Fruit fly (Drosophila melanogaster): ENCODE results near the gene Sirt2.

The Sirt2 gene

dm6 chr3R:20327572-20328483 lies at the start of gene Sirt2, which contains the start of gene CG4360 (continued):
- no peak; the same call in 1 of the 3 replicates for TF ChIP-seq CG17361 (GFP tag; IDR thresholded peaks at IDR 0.05)
- no peak for TF ChIP-seq dmrt99B (tag; optimal IDR thresholded peaks at IDR 0.05)
- peak; percentile 59 for TF ChIP-seq hbn (GFP tag; IDR thresholded peaks at IDR 0.05; ENCODE audit: partially characterized antibody)
- peak; percentile 96 for TF ChIP-seq CG17385 (GFP tag; optimal IDR thresholded peaks at IDR 0.05)
- peak; percentile 69 for TF ChIP-seq Adf1 (GFP tag; IDR thresholded peaks at IDR 0.05)
- no peak for TF ChIP-seq CG12769 (tag; optimal IDR thresholded peaks at IDR 0.05)
- TF ChIP-seq CG12155 (GFP tag; optimal IDR thresholded peaks at IDR 0.05): peak; percentile 23
- peak; percentile 4 to 55 for TF ChIP-seq dpn (GFP tag; optimal IDR thresholded peaks at IDR 0.05)
- TF ChIP-seq kay (GFP tag; optimal IDR thresholded peaks at IDR 0.05): peak; percentile 58
- TF ChIP-seq peb (GFP tag; IDR thresholded peaks at IDR 0.05): no peak; the same call in 1 of the 2 replicates
- TF ChIP-seq Xbp1 (GFP tag; optimal IDR thresholded peaks at IDR 0.05): peak; percentile 53
- TF ChIP-seq YL-1 (GFP tag; optimal IDR thresholded peaks at IDR 0.05): peak; percentile 97
- peak; percentile 40 for TF ChIP-seq repo (GFP tag; optimal IDR thresholded peaks at IDR 0.05)
- TF ChIP-seq CG8089 (GFP tag; optimal IDR thresholded peaks at IDR 0.05): peak; percentile 33
- 0 out of 2 replicates have a peak, but pooled peaks have one; percentile 13 for TF ChIP-seq CG31224 (GFP tag; IDR thresholded peaks at IDR 0.05)
- TF ChIP-seq vnd (GFP tag; IDR thresholded peaks at IDR 0.05; ENCODE audit: partially characterized antibody): peak; percentile 81
- TF ChIP-seq sd (tag; optimal IDR thresholded peaks at IDR 0.05): no peak
- peak; percentile 14 for TF ChIP-seq CG4854 (GFP tag; optimal IDR thresholded peaks at IDR 0.05)
- TF ChIP-seq zen2 (GFP tag; IDR thresholded peaks at IDR 0.05; ENCODE audit: partially characterized antibody): peak; percentile 58
- peak; percentile 36 for TF ChIP-seq CG17359 (tag; optimal IDR thresholded peaks at IDR 0.05)
- TF ChIP-seq CG14441 (GFP tag; IDR thresholded peaks at IDR 0.05): peak; percentile 34; the same call in 1 of the 2 replicates
- peak; percentile 58 for TF ChIP-seq sob (GFP tag; IDR thresholded peaks at IDR 0.05)
- peak; percentile 19 for TF ChIP-seq grau (tag; optimal IDR thresholded peaks at IDR 0.05)
- TF ChIP-seq CG4282 (GFP tag; optimal IDR thresholded peaks at IDR 0.05): no peak
- TF ChIP-seq Meics (GFP tag; optimal IDR thresholded peaks at IDR 0.05): peak; percentile 32
- TF ChIP-seq CG11560 (tag; IDR thresholded peaks at IDR 0.05): peak; percentile 96
- peak; percentile 28 for TF ChIP-seq E2f2 (GFP tag; IDR thresholded peaks at IDR 0.05)
- TF ChIP-seq mam (GFP tag; optimal IDR thresholded peaks at IDR 0.05): peak; percentile 60
- TF ChIP-seq Rfx (GFP tag; IDR thresholded peaks at IDR 0.05): peak; percentile 79
- no peak for TF ChIP-seq CG17568 (GFP tag; optimal IDR thresholded peaks at IDR 0.05)
- no peak for TF ChIP-seq Dek (tag; optimal IDR thresholded peaks at IDR 0.05)
- no peak for TF ChIP-seq lov (optimal IDR thresholded peaks at IDR 0.05)
- TF ChIP-seq lov (GFP tag; IDR thresholded peaks at IDR 0.05): peak; percentile 56; the same call in 1 of the 3 replicates
- peak; percentile 34 for TF ChIP-seq CG7839 (tag; optimal IDR thresholded peaks at IDR 0.05)
- TF ChIP-seq inv (GFP tag; IDR thresholded peaks at IDR 0.05; ENCODE audit: partially characterized antibody): peak; percentile 72
- peak; percentile 34 for TF ChIP-seq ind (GFP tag; optimal IDR thresholded peaks at IDR 0.05)
- TF ChIP-seq az2 (GFP tag; optimal IDR thresholded peaks at IDR 0.05): peak; percentile 19
- no peak for TF ChIP-seq ash1 (GFP tag; optimal IDR thresholded peaks at IDR 0.05)
- peak; percentile 63 for TF ChIP-seq CG17912 (GFP tag; optimal IDR thresholded peaks at IDR 0.05)
- peak; percentile 64 for TF ChIP-seq CG13624 (GFP tag; optimal IDR thresholded peaks at IDR 0.05)
- peak; percentile 21 for TF ChIP-seq Chrac-16 (GFP tag; optimal IDR thresholded peaks at IDR 0.05)
- peak; percentile 50 for TF ChIP-seq her (GFP tag; optimal IDR thresholded peaks at IDR 0.05)
- peak; percentile 17 for TF ChIP-seq CG16815 (GFP tag; optimal IDR thresholded peaks at IDR 0.05)
- TF ChIP-seq CG10431 (GFP tag; optimal IDR thresholded peaks at IDR 0.05): peak; percentile 11
- TF ChIP-seq Sry-δ (GFP tag; optimal IDR thresholded peaks at IDR 0.05): peak; percentile 91
- TF ChIP-seq CG11504 (tag; optimal IDR thresholded peaks at IDR 0.05): no peak
- peak; percentile 34 for TF ChIP-seq NC2β (GFP tag; optimal IDR thresholded peaks at IDR 0.05)
- peak; percentile 6 for TF ChIP-seq Hr3 (GFP tag; optimal IDR thresholded peaks at IDR 0.05)
- peak; percentile 72 for TF ChIP-seq Myb (GFP tag; optimal IDR thresholded peaks at IDR 0.05)
